Worm (Caenorhabditis elegans): ENCODE measurements around the gene pifk-1.

ce11 chrX:945669-946068 lies 21.4 kb upstream of the pifk-1 start:
- TF ChIP-seq F13H6.1 (tag; optimal IDR thresholded peaks at IDR 0.05) (no peak), fkh-10 (GFP tag; optimal IDR thresholded peaks at IDR 0.05) (no peak), nfya-1 (tag; optimal IDR thresholded peaks at IDR 0.05) (no peak), sox-4 (tag; optimal IDR thresholded peaks at IDR 0.05) (no peak), elt-2 (tag; optimal IDR thresholded peaks at IDR 0.05) (no peak)
